Worm (Caenorhabditis elegans) whole organism, late embryonic: ENCODE results near the gene sre-30.

Experiments used
- C38D4.7 ChIP-seq: fragments of 200-800 bp; sonication (Bioruptor generic); optimal IDR thresholded peaks from 2 replicates; lab custom pipeline; 2018; ENCODE audit warnings: mild to moderate bottlenecking, missing genetic modification characterization, moderate library complexity, missing compliant biosample characterization
- F13H6.1 ChIP-seq: sonication (generic microtip); optimal IDR thresholded peaks from 2 replicates; lab custom pipeline; 2016; ENCODE audit warnings: missing genetic modification characterization, missing compliant biosample characterization
- K02D7.2 ChIP-seq: sonication (generic microtip); optimal IDR thresholded peaks from 2 replicates; lab custom pipeline; 2017; ENCODE audit warnings: mild to moderate bottlenecking, missing genetic modification characterization, missing compliant biosample characterization
- ahr-1 ChIP-seq: sonication (generic microtip); optimal IDR thresholded peaks from 2 replicates; lab custom pipeline; 2016; ENCODE audit warnings: missing genetic modification characterization, missing compliant biosample characterization
- ama-1 ChIP-seq: fragments of 150-350 bp; optimal IDR thresholded peaks from 2 replicates; lab custom pipeline; 2014
- ceh-2 ChIP-seq: sonication (generic microtip); optimal IDR thresholded peaks from 2 replicates; lab custom pipeline; 2016; ENCODE audit warnings: missing genotype, missing genetic modification characterization, missing compliant biosample characterization
- ceh-22 ChIP-seq: sonication (generic microtip); optimal IDR thresholded peaks from 2 replicates; lab custom pipeline; 2017; ENCODE audit warnings: missing biosample characterization, missing genetic modification characterization
- ceh-24 ChIP-seq: sonication (generic microtip); optimal IDR thresholded peaks from 2 replicates; lab custom pipeline; 2016; ENCODE audit warnings: mild to moderate bottlenecking, missing genetic modification characterization, missing compliant biosample characterization
- ceh-30 ChIP-seq: fragments of 150-350 bp; optimal IDR thresholded peaks from 2 replicates; lab custom pipeline; 2014; ENCODE audit warnings: missing biosample characterization, missing genetic modification characterization
- ceh-31 ChIP-seq: sonication (generic microtip); optimal IDR thresholded peaks from 2 replicates; lab custom pipeline; 2016; ENCODE audit warnings: missing genetic modification characterization, missing compliant biosample characterization
- ceh-45 ChIP-seq: fragments of 200-800 bp; sonication (Bioruptor generic); IDR thresholded peaks from 2 replicates; pipeline ENCODE4 v1.3.6; 2022; ENCODE audit warnings: missing genetic modification reagents, missing genetic modification characterization, missing compliant biosample characterization
- ceh-9 ChIP-seq: sonication (generic microtip); optimal IDR thresholded peaks from 2 replicates; lab custom pipeline; 2016; ENCODE audit warnings: mild to moderate bottlenecking, missing genetic modification characterization, inconsistent platforms, missing compliant biosample characterization
- che-1 ChIP-seq: sonication (generic microtip); optimal IDR thresholded peaks from 2 replicates; lab custom pipeline; 2016; ENCODE audit warnings: mild to moderate bottlenecking, missing genetic modification characterization, missing compliant biosample characterization
- dmd-4 ChIP-seq: sonication (generic microtip); optimal IDR thresholded peaks from 2 replicates; lab custom pipeline; 2016; ENCODE audit warnings: borderline replicate concordance, missing genetic modification characterization, missing compliant biosample characterization
- ets-4 ChIP-seq: sonication (generic microtip); optimal IDR thresholded peaks from 2 replicates; lab custom pipeline; 2016; ENCODE audit warnings: missing genetic modification characterization, missing compliant biosample characterization
- eyg-1 ChIP-seq: sonication (generic microtip); optimal IDR thresholded peaks from 2 replicates; lab custom pipeline; 2016; ENCODE audit warnings: missing genotype, missing genetic modification characterization, missing compliant biosample characterization
- fkh-10 ChIP-seq: fragments of 150-350 bp; optimal IDR thresholded peaks from 2 replicates; lab custom pipeline; 2014; ENCODE audit warnings: missing biosample characterization, missing genetic modification reagents, missing genetic modification characterization
- fkh-6 ChIP-seq: sonication (generic microtip); optimal IDR thresholded peaks from 2 replicates; lab custom pipeline; 2016; ENCODE audit warnings: missing genetic modification characterization, missing compliant biosample characterization
- hlh-15 ChIP-seq: sonication (generic microtip); optimal IDR thresholded peaks from 2 replicates; lab custom pipeline; 2016; ENCODE audit warnings: missing genetic modification characterization, missing compliant biosample characterization
- hlh-30 ChIP-seq: sonication (generic microtip); optimal IDR thresholded peaks from 2 replicates; lab custom pipeline; 2017; ENCODE audit warnings: antibody characterized with exemption, missing genetic modification characterization, missing compliant biosample characterization; ENCODE audit not compliant: insufficient read depth
- lim-6 ChIP-seq: sonication (generic microtip); optimal IDR thresholded peaks from 2 replicates; lab custom pipeline; 2016; ENCODE audit warnings: missing genetic modification characterization, missing compliant biosample characterization
- nfya-1 ChIP-seq: sonication (generic microtip); optimal IDR thresholded peaks from 2 replicates; lab custom pipeline; 2017; ENCODE audit warnings: missing genetic modification characterization, mild to moderate bottlenecking, missing compliant biosample characterization, antibody characterized with exemption, moderate library complexity
- npax-4 ChIP-seq: sonication (generic microtip); optimal IDR thresholded peaks from 2 replicates; lab custom pipeline; 2016; ENCODE audit warnings: missing genetic modification characterization, missing compliant biosample characterization
- pag-3 ChIP-seq: sonication (generic microtip); optimal IDR thresholded peaks from 2 replicates; lab custom pipeline; 2016; ENCODE audit warnings: missing compliant biosample characterization, missing genetic modification characterization, borderline replicate concordance
- pat-9 ChIP-seq: fragments of 200-800 bp; sonication (Bioruptor generic); optimal IDR thresholded peaks from 2 replicates; lab custom pipeline; 2018; ENCODE audit warnings: mild to moderate bottlenecking, missing genetic modification characterization, moderate library complexity, missing compliant biosample characterization
- pax-1 ChIP-seq: fragments of 150-350 bp; optimal IDR thresholded peaks from 2 replicates; lab custom pipeline; 2014; ENCODE audit warnings: missing biosample characterization, missing genetic modification characterization
- ref-2 ChIP-seq: sonication (generic microtip); optimal IDR thresholded peaks from 2 replicates; lab custom pipeline; 2016; ENCODE audit warnings: missing genetic modification characterization, missing compliant biosample characterization
- sdc-2 ChIP-seq: sonication (generic microtip); optimal IDR thresholded peaks from 2 replicates; lab custom pipeline; 2016; ENCODE audit warnings: missing genotype, missing genetic modification characterization, missing compliant biosample characterization
- ttx-3 ChIP-seq: sonication (generic microtip); optimal IDR thresholded peaks from 2 replicates; lab custom pipeline; 2016; ENCODE audit warnings: missing genetic modification reagents, missing genetic modification characterization, missing compliant biosample characterization
- unc-42 ChIP-seq: sonication (generic microtip); optimal IDR thresholded peaks from 2 replicates; lab custom pipeline; 2016; ENCODE audit warnings: missing genotype, missing genetic modification characterization, missing compliant biosample characterization
- unc-55 ChIP-seq: sonication (generic microtip); optimal IDR thresholded peaks from 2 replicates; lab custom pipeline; 2017; ENCODE audit warnings: missing biosample characterization, missing genetic modification reagents, missing genetic modification characterization
- zip-5 ChIP-seq: sonication (generic microtip); optimal IDR thresholded peaks from 2 replicates; lab custom pipeline; 2016; ENCODE audit warnings: missing genetic modification characterization, missing compliant biosample characterization

Gene sre-30

ce11 chrII:12406394-12406793 is at the start of gene sre-30:
sre-30 (minus strand) TSS chrII:12406494.
- TF ChIP-seq ahr-1 (tag; lab: Kevin White, UChicago) (no peak), hlh-30 (no peak), ceh-2 (tag; lab: Kevin White, UChicago) (no peak), ceh-24 (tag; lab: Kevin White, UChicago) (no peak), ref-2 (tag; lab: Kevin White, UChicago) (no peak), ceh-22 (tag; lab: Kevin White, UChicago) (no peak)

ce11 chrII:12452754-12453352 is 46.6 kb upstream of the sre-30 start, which contains the start of the genes sre-35 and sre-33:
sre-35 (minus strand) TSS chrII:12452854.
sre-33 (plus strand) TSS chrII:12453302.
- TF ChIP-seq sdc-2 (tag; lab: Kevin White, UChicago) (no peak), C38D4.7 (GFP tag; lab: Kevin White, UChicago) (no peak), unc-55 (GFP tag; lab: Kevin White, UChicago) (no peak), zip-5 (tag; lab: Kevin White, UChicago) (no peak), ama-1 (lab: Kevin White, UChicago) (no peak), dmd-4 (tag; lab: Kevin White, UChicago) (no peak), che-1 (no peak), hlh-15 (tag; lab: Kevin White, UChicago) (no peak), nfya-1 (tag; lab: Kevin White, UChicago) (no peak), ceh-30 (tag; lab: Kevin White, UChicago) (no peak), hlh-30 (no peak), eyg-1 (no peak), lim-6 (tag; lab: Kevin White, UChicago) (no peak), ceh-45 (GFP tag; lab: Robert Waterston, UW) (no peak)

DNA sequence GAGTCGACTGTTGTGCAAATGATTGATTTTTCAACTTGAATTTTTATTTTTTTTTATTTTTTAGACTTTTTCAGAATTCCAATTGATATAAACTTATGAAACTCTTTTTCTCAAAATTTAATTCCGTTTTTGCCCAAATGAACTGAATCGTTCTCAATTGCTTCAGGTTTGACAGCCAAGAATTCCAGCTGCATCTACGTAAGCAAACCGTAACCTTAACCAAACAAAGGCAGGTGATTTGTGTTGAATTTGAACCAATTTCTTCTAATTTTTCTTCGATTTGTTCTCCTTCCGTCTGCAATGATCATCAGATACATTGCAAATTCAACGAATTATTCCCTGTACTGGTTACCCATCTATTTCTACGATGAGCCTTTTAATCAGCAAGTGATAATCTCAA is 43.6 kb upstream of the sre-30 start, which contains the start of gene sre-34:
TSS of gene sre-34 (plus strand) at position 301 of the 400 bp plus-strand sequence.
- TF ChIP-seq ama-1 (lab: Kevin White, UChicago) (no peak), ceh-31 (tag; lab: Kevin White, UChicago) (no peak), fkh-6 (tag; lab: Kevin White, UChicago) (no peak), C38D4.7 (GFP tag; lab: Kevin White, UChicago) (no peak), che-1 (no peak), ahr-1 (tag; lab: Kevin White, UChicago) (no peak)

- TF ChIP-seq F13H6.1 (tag; lab: Kevin White, UChicago) (no peak), ceh-45 (GFP tag; lab: Robert Waterston, UW) (no peak), unc-42 (tag; lab: Kevin White, UChicago) (no peak), che-1 (no peak), ref-2 (tag; lab: Kevin White, UChicago) (no peak), K02D7.2 (tag; lab: Kevin White, UChicago) (no peak), ceh-30 (tag; lab: Kevin White, UChicago) (no peak), ceh-9 (tag; lab: Kevin White, UChicago) (no peak), pag-3 (no peak), ttx-3 (tag; lab: Kevin White, UChicago) (no peak), pat-9 (tag; lab: Kevin White, UChicago) (no peak), ahr-1 (tag; lab: Kevin White, UChicago) (no peak), ceh-22 (tag; lab: Kevin White, UChicago) (no peak), fkh-10 (GFP tag; lab: Kevin White, UChicago) (no peak), npax-4 (no peak), pax-1 (tag; lab: Kevin White, UChicago) (no peak), ets-4 (tag; lab: Kevin White, UChicago) (no peak), eyg-1 (no peak)
These were observed 41.9 kb upstream of the sre-30 start, which contains the start of gene srh-27 for ce11 chrII:12448241-12448640. srh-27 (plus strand) TSS chrII:12448541.
